Fruit fly (Drosophila melanogaster) whole organism, embryonic: ENCODE results near the gene slif.

ENCODE experiments used
- ATbp ChIP-seq: fragments of 200-800 bp; sonication (Bioruptor generic); optimal IDR thresholded peaks from 2 replicates; lab custom pipeline; 2017; ENCODE audit warnings: missing biosample characterization, mild to moderate bottlenecking, missing genetic modification characterization, missing genetic modification reagents
- Awh ChIP-seq: fragments of 200-800 bp; sonication (Bioruptor generic); IDR thresholded peaks from 2 replicates; pipeline ENCODE4, ENCODE4 v1.3.6; 2022; ENCODE audit warnings: missing biosample characterization, missing genetic modification characterization
- CG10147 ChIP-seq: fragments of 200-800 bp; sonication (Bioruptor generic); optimal IDR thresholded peaks from 2 replicates; lab custom pipeline; 2019; ENCODE audit warnings: missing biosample characterization, mild to moderate bottlenecking, missing genetic modification characterization, moderate library complexity
- CG10979 ChIP-seq: fragments of 200-800 bp; sonication (Bioruptor generic); optimal IDR thresholded peaks from 2 replicates; lab custom pipeline; 2018; ENCODE audit warnings: missing biosample characterization, mild to moderate bottlenecking, missing genetic modification characterization, moderate library complexity
- CG11560 ChIP-seq: fragments of 200-800 bp; sonication (Bioruptor generic); IDR thresholded peaks from 3 replicates; pipeline ENCODE4 v1.3.6; 2022; ENCODE audit warnings: missing biosample characterization, missing genetic modification characterization
- CG11723 ChIP-seq: fragments of 200-800 bp; sonication (Bioruptor generic); optimal IDR thresholded peaks from 2 replicates; lab custom pipeline; 2017; ENCODE audit warnings: missing biosample characterization, mild to moderate bottlenecking, missing genetic modification characterization
- CG12071 ChIP-seq: fragments of 200-800 bp; sonication (Bioruptor generic); optimal IDR thresholded peaks from 3 replicates; lab custom pipeline; 2018; ENCODE audit warnings: missing biosample characterization, mild to moderate bottlenecking, missing genetic modification characterization
- CG12155 ChIP-seq: fragments of 200-800 bp; sonication (Bioruptor generic); optimal IDR thresholded peaks from 3 replicates; lab custom pipeline; 2016; ENCODE audit warnings: missing biosample characterization, missing genetic modification characterization
- CG12744 ChIP-seq: fragments of 200-800 bp; sonication (Bioruptor generic); optimal IDR thresholded peaks from 2 replicates; lab custom pipeline; 2016; ENCODE audit warnings: missing biosample characterization, missing genetic modification characterization
- CG13624 ChIP-seq: fragments of 200-800 bp; sonication (Bioruptor generic); optimal IDR thresholded peaks from 2 replicates; lab custom pipeline; 2016; ENCODE audit warnings: missing biosample characterization, missing genetic modification characterization
- CG13775 ChIP-seq: fragments of 200-800 bp; sonication (Bioruptor generic); optimal IDR thresholded peaks from 3 replicates; lab custom pipeline; 2017; ENCODE audit warnings: missing biosample characterization, mild to moderate bottlenecking, missing genetic modification characterization
- CG16863 ChIP-seq: fragments of 200-800 bp; sonication (Bioruptor generic); optimal IDR thresholded peaks from 3 replicates; lab custom pipeline; 2016; ENCODE audit warnings: missing biosample characterization, missing genetic modification characterization
- CG2116 ChIP-seq: fragments of 200-800 bp; sonication (Bioruptor generic); optimal IDR thresholded peaks from 3 replicates; lab custom pipeline; 2018; ENCODE audit warnings: missing biosample characterization, mild to moderate bottlenecking, missing genetic modification characterization
- CG2875 ChIP-seq: fragments of 200-800 bp; sonication (Bioruptor generic); optimal IDR thresholded peaks from 2 replicates; lab custom pipeline; 2017; ENCODE audit warnings: missing biosample characterization, mild to moderate bottlenecking, missing genetic modification characterization, missing genetic modification reagents
- CG34422 ChIP-seq: fragments of 200-800 bp; sonication (Bioruptor generic); IDR thresholded peaks from 3 replicates; pipeline ENCODE4 v1.3.6; 2022; ENCODE audit warnings: missing biosample characterization, missing genetic modification characterization
- CG6254 ChIP-seq: fragments of 200-800 bp; sonication (Bioruptor generic); optimal IDR thresholded peaks from 3 replicates; lab custom pipeline; 2017; ENCODE audit warnings: mild to moderate bottlenecking, missing biosample characterization, missing genetic modification reagents, missing genetic modification characterization
- CG6683 ChIP-seq: fragments of 200-800 bp; sonication (Bioruptor generic); optimal IDR thresholded peaks from 2 replicates; lab custom pipeline; 2017; ENCODE audit warnings: missing biosample characterization, mild to moderate bottlenecking, missing genetic modification characterization, missing genetic modification reagents
- CG6854 ChIP-seq: fragments of 200-800 bp; sonication (Bioruptor generic); optimal IDR thresholded peaks from 3 replicates; lab custom pipeline; 2017; ENCODE audit warnings: missing biosample characterization, mild to moderate bottlenecking, missing genetic modification characterization
- CG8281 ChIP-seq: fragments of 200-800 bp; sonication (Bioruptor generic); optimal IDR thresholded peaks from 2 replicates; lab custom pipeline; 2018; ENCODE audit warnings: missing biosample characterization, mild to moderate bottlenecking, missing genetic modification characterization, moderate library complexity
- CG9437 ChIP-seq: fragments of 200-800 bp; sonication (Bioruptor generic); optimal IDR thresholded peaks from 2 replicates; lab custom pipeline; 2018; ENCODE audit warnings: missing biosample characterization, mild to moderate bottlenecking, missing genetic modification characterization
- CoRest ChIP-seq: fragments of 200-800 bp; sonication (Bioruptor generic); optimal IDR thresholded peaks from 3 replicates; lab custom pipeline; 2018; ENCODE audit warnings: missing biosample characterization, mild to moderate bottlenecking, missing genetic modification characterization, moderate library complexity
- Doc2 ChIP-seq: fragments of 200-800 bp; sonication (Bioruptor generic); IDR thresholded peaks from 2 replicates; pipeline ENCODE4 v1.3.6; 2022; ENCODE audit warnings: missing biosample characterization, missing genetic modification characterization
- E2f1 ChIP-seq: fragments of 200-800 bp; sonication (Bioruptor generic); IDR thresholded peaks from 2 replicates; pipeline ENCODE4 v1.3.6; 2022; ENCODE audit warnings: missing biosample characterization, missing genetic modification characterization
- Elba2 ChIP-seq: fragments of 200-800 bp; sonication (Bioruptor generic); optimal IDR thresholded peaks from 3 replicates; lab custom pipeline; 2016; ENCODE audit warnings: missing biosample characterization, missing genetic modification characterization
- HHEX ChIP-seq: fragments of 200-800 bp; sonication (Bioruptor generic); optimal IDR thresholded peaks from 3 replicates; lab custom pipeline; 2017; ENCODE audit warnings: missing biosample characterization, mild to moderate bottlenecking, missing genetic modification characterization, missing genetic modification reagents
- HLHmδ ChIP-seq: fragments of 200-800 bp; sonication (Bioruptor generic); optimal IDR thresholded peaks from 2 replicates; lab custom pipeline; 2018; ENCODE audit warnings: missing biosample characterization, mild to moderate bottlenecking, missing genetic modification characterization, moderate library complexity
- Nf-YC ChIP-seq: fragments of 200-800 bp; optimal IDR thresholded peaks from 3 replicates; lab custom pipeline; 2019; ENCODE audit warnings: missing biosample characterization, mild to moderate bottlenecking, missing genetic modification characterization, moderate library complexity
- NfI ChIP-seq: fragments of 200-800 bp; sonication (Bioruptor generic); optimal IDR thresholded peaks from 3 replicates; lab custom pipeline; 2018; ENCODE audit warnings: missing biosample characterization, mild to moderate bottlenecking, missing genetic modification characterization, moderate library complexity
- Ravus ChIP-seq: fragments of 200-800 bp; sonication (Bioruptor generic); IDR thresholded peaks from 2 replicates; pipeline ENCODE4 v1.3.6; 2022; ENCODE audit warnings: missing biosample characterization, missing genetic modification characterization
- TFAM ChIP-seq: fragments of 200-800 bp; sonication (Bioruptor generic); optimal IDR thresholded peaks from 2 replicates; lab custom pipeline; 2017; ENCODE audit warnings: missing biosample characterization, missing genetic modification characterization, inconsistent platforms
- ash1 ChIP-seq: fragments of 200-800 bp; sonication (Bioruptor generic); optimal IDR thresholded peaks from 2 replicates; lab custom pipeline; 2018; ENCODE audit warnings: missing biosample characterization, mild to moderate bottlenecking, missing genetic modification characterization
- ato ChIP-seq: fragments of 200-800 bp; sonication (Bioruptor generic); IDR thresholded peaks from 2 replicates; pipeline ENCODE4 v1.3.6; 2022; ENCODE audit warnings: missing biosample characterization, missing genetic modification characterization; ENCODE audit not compliant: partially characterized antibody
- az2 ChIP-seq: fragments of 200-800 bp; sonication (Bioruptor generic); optimal IDR thresholded peaks from 3 replicates; lab custom pipeline; 2016; ENCODE audit warnings: missing biosample characterization, missing genetic modification characterization
- chm ChIP-seq: fragments of 200-800 bp; sonication (Bioruptor generic); IDR thresholded peaks from 2 replicates; pipeline ENCODE4 v1.3.6; 2022; ENCODE audit warnings: missing biosample characterization, missing genetic modification characterization
- cwo ChIP-seq: fragments of 200-800 bp; sonication (Bioruptor generic); optimal IDR thresholded peaks from 3 replicates; lab custom pipeline; 2017; ENCODE audit warnings: missing biosample characterization, missing genetic modification characterization, mild to moderate bottlenecking, moderate library complexity, missing genetic modification reagents
- danr ChIP-seq: fragments of 200-800 bp; sonication (Bioruptor generic); IDR thresholded peaks from 2 replicates; pipeline ENCODE4 v1.3.6; 2022; ENCODE audit warnings: missing biosample characterization, missing genetic modification characterization
- eyg ChIP-seq: fragments of 200-800 bp; sonication (Bioruptor generic); optimal IDR thresholded peaks from 3 replicates; lab custom pipeline; 2016; ENCODE audit warnings: missing biosample characterization, missing genetic modification characterization
- gem ChIP-seq: fragments of 200-800 bp; sonication (Bioruptor generic); optimal IDR thresholded peaks from 2 replicates; lab custom pipeline; 2019; ENCODE audit warnings: missing biosample characterization, mild to moderate bottlenecking, missing genetic modification characterization, moderate library complexity
- gsb-n ChIP-seq: fragments of 200-800 bp; sonication (Bioruptor generic); optimal IDR thresholded peaks from 3 replicates; lab custom pipeline; 2018; ENCODE audit warnings: missing biosample characterization, mild to moderate bottlenecking, missing genetic modification characterization
- nau ChIP-seq: fragments of 200-800 bp; sonication (Bioruptor generic); optimal IDR thresholded peaks from 3 replicates; lab custom pipeline; 2017; ENCODE audit warnings: missing biosample characterization, mild to moderate bottlenecking, missing genetic modification characterization, missing genetic modification reagents
- pho ChIP-seq: fragments of 200-800 bp; sonication (Bioruptor generic); optimal IDR thresholded peaks from 2 replicates; lab custom pipeline; 2016; ENCODE audit warnings: missing biosample characterization, missing genetic modification characterization
- sc ChIP-seq, 3 experiments: fragments of >200 bp in 2 of 3; fragments of 200-800 bp in 1 of 3; sonication (Bioruptor generic) in 1 of 3; optimal IDR thresholded peaks; 2 replicates in 2 of 3; 3 replicates in 1 of 3; lab custom pipeline; 2017; ENCODE audit warnings: mild to moderate bottlenecking in 1 of 3, missing biosample characterization in 1 of 3, missing genetic modification characterization in 1 of 3, missing genetic modification reagents in 1 of 3
- sd ChIP-seq: fragments of 200-800 bp; sonication (Bioruptor generic); optimal IDR thresholded peaks from 3 replicates; lab custom pipeline; 2018; ENCODE audit warnings: missing biosample characterization, mild to moderate bottlenecking, missing genetic modification characterization, moderate library complexity
- sens ChIP-seq: fragments of 200-800 bp; sonication (Bioruptor generic); peaks from one replicate; lab custom pipeline; 2016; ENCODE audit warnings: missing biosample characterization, missing genetic modification characterization
- toy ChIP-seq: fragments of 200-800 bp; sonication (Bioruptor generic); IDR thresholded peaks from 2 replicates; pipeline ENCODE4 v1.3.6; 2022; ENCODE audit warnings: missing biosample characterization, missing genetic modification characterization
- trem ChIP-seq: fragments of 200-800 bp; optimal IDR thresholded peaks from 3 replicates; lab custom pipeline; 2019; ENCODE audit warnings: missing biosample characterization, mild to moderate bottlenecking, missing genetic modification characterization, moderate library complexity
- tx ChIP-seq: fragments of 200-800 bp; sonication (Bioruptor generic); optimal IDR thresholded peaks from 2 replicates; lab custom pipeline; 2016; ENCODE audit warnings: missing biosample characterization, missing genetic modification characterization
- unc-4 ChIP-seq: fragments of 200-800 bp; sonication (Bioruptor generic); IDR thresholded peaks from 2 replicates; pipeline ENCODE4 v1.3.6; 2022; ENCODE audit warnings: missing biosample characterization, missing genetic modification characterization; ENCODE audit not compliant: partially characterized antibody
- vvl ChIP-seq: fragments of 200-800 bp; sonication (Bioruptor generic); IDR thresholded peaks from 2 replicates; pipeline ENCODE4 v1.3.6; 2022; ENCODE audit warnings: missing biosample characterization, missing genetic modification characterization
- wek ChIP-seq: fragments of 200-800 bp; sonication (Bioruptor generic); optimal IDR thresholded peaks from 3 replicates; lab custom pipeline; 2018; ENCODE audit warnings: missing biosample characterization, mild to moderate bottlenecking, missing genetic modification characterization, moderate library complexity

The slif gene

DNA sequence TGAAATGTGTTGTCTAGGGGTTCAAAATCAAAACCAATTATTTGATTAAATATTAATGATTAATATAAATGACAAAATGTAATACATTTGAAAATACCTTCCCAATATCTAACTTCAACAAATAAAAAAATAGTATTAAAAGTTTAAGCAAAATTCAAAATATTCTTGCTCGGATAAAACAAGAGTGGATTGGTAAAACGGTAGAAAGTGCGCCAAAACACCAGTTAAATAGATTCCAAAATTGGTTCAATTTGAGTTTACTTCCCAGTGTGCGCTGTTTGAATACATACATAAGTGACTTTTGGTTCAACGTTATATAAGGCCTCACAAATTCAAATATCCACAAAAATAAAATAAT is 15.8 kb upstream of the slif start (continued):
- peak; percentile 49 for TF ChIP-seq cwo
- peak; percentile 38 for TF ChIP-seq CG13775 (GFP tag; lab: Kevin White, UChicago)
- TF ChIP-seq CG10147, result peak; percentile 62
- TF ChIP-seq nau (GFP tag; lab: Kevin White, UChicago), result no peak
- TF ChIP-seq CG8281, result no peak
- TF ChIP-seq E2f1 (GFP tag; lab: Robert Waterston, UW), result peak; percentile 71
- peak; percentile 61 for TF ChIP-seq Nf-YC (tag; lab: Kevin White, UChicago)
- no peak for TF ChIP-seq CG34422 (GFP tag; lab: Robert Waterston, UW)
- peak; percentile 65 for TF ChIP-seq CG9437 (GFP tag; lab: Kevin White, UChicago)
- no peak for TF ChIP-seq pho (GFP tag; lab: Kevin White, UChicago)
- no peak for TF ChIP-seq TFAM (GFP tag; lab: Kevin White, UChicago)
- peak; percentile 7 for TF ChIP-seq trem (tag; lab: Kevin White, UChicago)
- no peak; the same call in 1 of the 2 replicates for TF ChIP-seq Ravus (GFP tag; lab: Robert Waterston, UW)
- TF ChIP-seq HHEX (GFP tag; lab: Kevin White, UChicago), result peak; percentile 68
- no peak for TF ChIP-seq ato
- no peak for TF ChIP-seq unc-4 (GFP tag; lab: Robert Waterston, UW)
- TF ChIP-seq CG6683 (GFP tag; lab: Kevin White, UChicago), result no peak
- TF ChIP-seq CG13624 (GFP tag; lab: Kevin White, UChicago), result no peak
- TF ChIP-seq CG12744 (GFP tag; lab: Kevin White, UChicago), result peak; percentile 11
- no peak for TF ChIP-seq Elba2
- TF ChIP-seq sd, result peak; percentile 56
- peak; percentile 23 for TF ChIP-seq CG2875 (GFP tag; lab: Kevin White, UChicago)
- no peak for TF ChIP-seq eyg
- no peak for TF ChIP-seq danr
- TF ChIP-seq Awh, result peak; percentile 46; the same call in 1 of the 2 replicates
- no peak for TF ChIP-seq toy (GFP tag; lab: Robert Waterston, UW)
- peak; percentile 28 for TF ChIP-seq CG2116 (GFP tag; lab: Kevin White, UChicago)
- TF ChIP-seq Doc2 (GFP tag; lab: Robert Waterston, UW), result no peak
- TF ChIP-seq CG6254 (GFP tag; lab: Kevin White, UChicago), result peak; percentile 38
- TF ChIP-seq CG6854, result peak; percentile 61
- TF ChIP-seq NfI (GFP tag; lab: Kevin White, UChicago), result peak; percentile 68
- TF ChIP-seq vvl (GFP tag; lab: Robert Waterston, UW), result peak; percentile 76
- no peak for TF ChIP-seq ash1 (GFP tag; lab: Kevin White, UChicago)
- TF ChIP-seq sc (optimal IDR thresholded peaks at IDR 0.05; lab: Kevin White, UChicago), result no peak
- no peak for TF ChIP-seq sc (GFP tag; optimal IDR thresholded peaks at IDR 0.05; lab: Kevin White, UChicago)
- TF ChIP-seq CG12071, result peak; percentile 40
- no peak for TF ChIP-seq chm (GFP tag; lab: Robert Waterston, UW)
- TF ChIP-seq sens (GFP tag; lab: Kevin White, UChicago), result peak; percentile 56
- no peak for TF ChIP-seq tx
- TF ChIP-seq wek (GFP tag; lab: Kevin White, UChicago), result no peak
- peak; percentile 49 for TF ChIP-seq az2 (GFP tag; lab: Kevin White, UChicago)
- no peak for TF ChIP-seq HLHmδ (GFP tag; lab: Kevin White, UChicago)
- peak; percentile 68 for TF ChIP-seq gsb-n (tag; lab: Kevin White, UChicago)
- peak; percentile 45 for TF ChIP-seq CG12155 (GFP tag; lab: Kevin White, UChicago)
- peak; percentile 33 for TF ChIP-seq CG10979
- peak; percentile 91 for TF ChIP-seq gem (tag; lab: Kevin White, UChicago)
- no peak for TF ChIP-seq CG11560 (tag; lab: Robert Waterston, UW)
- TF ChIP-seq ATbp (GFP tag; lab: Kevin White, UChicago), result peak; percentile 71
- TF ChIP-seq CG16863 (GFP tag; lab: Kevin White, UChicago), result peak; percentile 27
- TF ChIP-seq CoRest (tag; lab: Kevin White, UChicago), result peak; percentile 86
- TF ChIP-seq CG11723, result peak; percentile 45
